Worm (Caenorhabditis elegans) whole organism, L2 larva: ENCODE results near the gene srlf-20.
"Not testable (repeated sequence)": the region's sequence is repeated elsewhere in the genome, so short reads cannot be mapped to it uniquely, and the experiment has no call there.

Experiments
- C34F6.9 ChIP-seq: fragments of 150-350 bp; optimal IDR thresholded peaks from 2 replicates; lab custom pipeline; 2014; ENCODE audit warnings: missing biosample characterization, missing genetic modification characterization
- F13H6.1 ChIP-seq: sonication (generic microtip); optimal IDR thresholded peaks from 2 replicates; lab custom pipeline; 2016; ENCODE audit warnings: missing genetic modification characterization, missing compliant biosample characterization
- R02D3.7 ChIP-seq: fragments of 150-350 bp; optimal IDR thresholded peaks from 2 replicates; lab custom pipeline; 2014; ENCODE audit warnings: missing biosample characterization, missing genetic modification characterization
- Y55F3AM.14 ChIP-seq: fragments of 200-800 bp; sonication (Bioruptor generic); optimal IDR thresholded peaks from 2 replicates; lab custom pipeline; 2018; ENCODE audit warnings: mild to moderate bottlenecking, missing genetic modification characterization, missing compliant biosample characterization
- ZK546.5 ChIP-seq: sonication (generic microtip); optimal IDR thresholded peaks from 2 replicates; lab custom pipeline; 2017; ENCODE audit warnings: missing biosample characterization, missing genetic modification characterization
- alr-1 ChIP-seq: fragments of 150-350 bp; optimal IDR thresholded peaks from 2 replicates; lab custom pipeline; 2014; ENCODE audit warnings: missing biosample characterization, missing genetic modification characterization
- aly-2 ChIP-seq: fragments of 150-350 bp; optimal IDR thresholded peaks from 2 replicates; lab custom pipeline; 2014; ENCODE audit warnings: missing biosample characterization, missing genetic modification characterization
- blmp-1 ChIP-seq: sonication (generic microtip); optimal IDR thresholded peaks from 2 replicates; lab custom pipeline; 2017; ENCODE audit warnings: missing genetic modification characterization, mild to moderate bottlenecking, missing compliant biosample characterization, antibody characterized with exemption, moderate library complexity; ENCODE audit not compliant: insufficient read depth
- ceh-16 ChIP-seq: fragments of 150-350 bp; optimal IDR thresholded peaks from 2 replicates; lab custom pipeline; 2014; ENCODE audit warnings: missing biosample characterization, missing genetic modification characterization
- ceh-82 ChIP-seq: fragments of 150-350 bp; optimal IDR thresholded peaks from 2 replicates; lab custom pipeline; 2014; ENCODE audit warnings: missing biosample characterization, missing genetic modification characterization
- dmd-4 ChIP-seq: sonication (generic microtip); optimal IDR thresholded peaks from 2 replicates; lab custom pipeline; 2017; ENCODE audit warnings: missing biosample characterization, missing genetic modification characterization
- elt-1 ChIP-seq: fragments of 150-350 bp; optimal IDR thresholded peaks from 2 replicates; lab custom pipeline; 2014; ENCODE audit warnings: missing biosample characterization, missing genetic modification characterization
- elt-3 ChIP-seq: sonication (generic microtip); optimal IDR thresholded peaks from 2 replicates; lab custom pipeline; 2017; ENCODE audit warnings: missing biosample characterization, missing genetic modification characterization
- gmeb-1 ChIP-seq: fragments of 150-350 bp; optimal IDR thresholded peaks from 2 replicates; lab custom pipeline; 2014; ENCODE audit warnings: missing biosample characterization, missing genetic modification characterization
- lin-11 ChIP-seq: fragments of 150-350 bp; sonication (generic microtip); optimal IDR thresholded peaks from 2 replicates; lab custom pipeline; 2014; ENCODE audit warnings: missing biosample characterization, missing genetic modification characterization, inconsistent platforms, mixed read lengths
- lin-13 ChIP-seq: fragments of 150-350 bp; optimal IDR thresholded peaks from 2 replicates; lab custom pipeline; 2014; ENCODE audit warnings: missing biosample characterization, missing genetic modification reagents, missing genetic modification characterization
- lin-39 ChIP-seq: fragments of 150-350 bp; optimal IDR thresholded peaks from 2 replicates; lab custom pipeline; 2014; ENCODE audit warnings: missing biosample characterization, missing genetic modification reagents, missing genetic modification characterization
- mbf-1 ChIP-seq: sonication (generic microtip); optimal IDR thresholded peaks from 2 replicates; lab custom pipeline; 2017; ENCODE audit warnings: missing biosample characterization, missing genetic modification characterization
- mdl-1 ChIP-seq, 2 experiments: fragments of 150-350 bp in 1 of 2; sonication (generic microtip) in 1 of 2; optimal IDR thresholded peaks; 2 replicates each; lab custom pipeline; 2017; ENCODE audit warnings: missing biosample characterization in 2 of 2, missing genetic modification characterization in 2 of 2
- nhr-129 ChIP-seq: fragments of 150-350 bp; optimal IDR thresholded peaks from 2 replicates; lab custom pipeline; 2014; ENCODE audit warnings: missing biosample characterization, missing genetic modification characterization
- nhr-23 ChIP-seq: fragments of 150-350 bp; optimal IDR thresholded peaks from 2 replicates; lab custom pipeline; 2014; ENCODE audit warnings: missing biosample characterization, missing genetic modification reagents, missing genetic modification characterization
- nhr-77 ChIP-seq: fragments of 150-350 bp; optimal IDR thresholded peaks from 2 replicates; lab custom pipeline; 2014; ENCODE audit warnings: missing biosample characterization, missing genetic modification characterization
- peb-1 ChIP-seq: fragments of 150-350 bp; optimal IDR thresholded peaks from 2 replicates; lab custom pipeline; 2014; ENCODE audit warnings: missing biosample characterization, missing genetic modification characterization
- sem-4 ChIP-seq: fragments of 150-350 bp; optimal IDR thresholded peaks from 2 replicates; lab custom pipeline; 2014; ENCODE audit warnings: missing biosample characterization, missing genetic modification reagents, missing genetic modification characterization
- snpc-4 ChIP-seq: fragments of 150-350 bp; optimal IDR thresholded peaks from 2 replicates; lab custom pipeline; 2014; ENCODE audit warnings: missing biosample characterization, missing genetic modification characterization
- unc-62 ChIP-seq: fragments of 150-350 bp; optimal IDR thresholded peaks from 2 replicates; lab custom pipeline; 2014; ENCODE audit warnings: missing biosample characterization, missing genetic modification reagents, missing genetic modification characterization
- zag-1 ChIP-seq: fragments of 150-350 bp; optimal IDR thresholded peaks from 2 replicates; lab custom pipeline; 2014; ENCODE audit warnings: missing biosample characterization, missing genetic modification characterization
- ztf-1 ChIP-seq: fragments of 200-800 bp; sonication (Bioruptor generic); conservative IDR thresholded peaks from 2 replicates; pipeline ENCODE4 v1.3.6; 2022; ENCODE audit warnings: missing genetic modification characterization, missing compliant biosample characterization
- ztf-11 ChIP-seq: sonication (generic microtip); optimal IDR thresholded peaks from 2 replicates; lab custom pipeline; 2017; ENCODE audit warnings: missing biosample characterization, missing genetic modification characterization

The srlf-20 gene

ce11 chrV:875945-876344, 17.8 kb upstream of the srlf-20 start, which contains the start of gene T02B11.9:
TSS of gene T02B11.9 (plus strand) at chrV:876245.
- no peak for TF ChIP-seq R02D3.7 (tag; lab: Kevin White, UChicago)
- no peak for TF ChIP-seq ztf-11
- TF ChIP-seq elt-3: no peak
- TF ChIP-seq blmp-1: no peak
- no peak for TF ChIP-seq lin-39 (tag; lab: Kevin White, UChicago)
- no peak for TF ChIP-seq aly-2 (tag; lab: Kevin White, UChicago)
- no peak for TF ChIP-seq F13H6.1 (tag; lab: Kevin White, UChicago)

ce11 chrV:878567-878966, 15.2 kb upstream of the srlf-20 start, which contains the start of gene T02B11.8:
TSS of gene T02B11.8 (minus strand) at chrV:878667.
- TF ChIP-seq Y55F3AM.14 (GFP tag; lab: Kevin White, UChicago) (no peak), C34F6.9 (tag; lab: Kevin White, UChicago) (no peak), ZK546.5 (no peak), lin-11 (tag; lab: Kevin White, UChicago) (no peak), gmeb-1 (tag; lab: Kevin White, UChicago) (no peak), elt-1 (tag; lab: Kevin White, UChicago) (no peak), elt-3 (no peak), snpc-4 (no peak), ztf-1 (GFP tag; lab: Robert Waterston, UW) (no peak), blmp-1 (no peak), R02D3.7 (tag; lab: Kevin White, UChicago) (no peak)

ce11 chrV:879171-879570, 14.6 kb upstream of the srlf-20 start, which contains the start of gene srg-53:
TSS of gene srg-53 (plus strand) at chrV:879471.
- TF ChIP-seq ztf-1 (GFP tag; lab: Robert Waterston, UW) (no peak), gmeb-1 (tag; lab: Kevin White, UChicago) (no peak)

- TF ChIP-seq gmeb-1 (tag; lab: Kevin White, UChicago) (no peak), ceh-16 (tag; lab: Kevin White, UChicago) (no peak), peb-1 (tag; lab: Kevin White, UChicago) (no peak), ztf-1 (GFP tag; lab: Robert Waterston, UW) (no peak), zag-1 (tag; lab: Kevin White, UChicago) (no peak), mdl-1 (tag; optimal IDR thresholded peaks at IDR 0.05; lab: Kevin White, UChicago) (no peak), sem-4 (no peak), blmp-1 (no peak)
Measured at ce11 chrV:884324-884723, 9.4 kb upstream of the srlf-20 start, which contains the start of gene srj-38. TSS of gene srj-38 (minus strand) at chrV:884424.

- no peak for TF ChIP-seq nhr-77 (tag; lab: Kevin White, UChicago)
- no peak for TF ChIP-seq lin-39 (tag; lab: Kevin White, UChicago)
- TF ChIP-seq Y55F3AM.14 (GFP tag; lab: Kevin White, UChicago): no peak
- TF ChIP-seq mdl-1 (tag; optimal IDR thresholded peaks at IDR 0.05; lab: Kevin White, UChicago): no peak
- no peak for TF ChIP-seq lin-11 (tag; lab: Kevin White, UChicago)
- no peak for TF ChIP-seq C34F6.9 (tag; lab: Kevin White, UChicago)
- TF ChIP-seq R02D3.7 (tag; lab: Kevin White, UChicago): no peak
- TF ChIP-seq ztf-1 (GFP tag; lab: Robert Waterston, UW): no peak
- no peak for TF ChIP-seq lin-13
- no peak for TF ChIP-seq mbf-1 (tag; lab: Kevin White, UChicago)
Measured at ce11 chrV:889216-889615, 4.6 kb upstream of the srlf-20 start, which contains the start of gene T02B11.6. TSS of gene T02B11.6 (minus strand) at chrV:889316.

ce11 chrV:890423-890822, 3.3 kb upstream of the srlf-20 start, which contains the start of gene srlf-21:
TSS of gene srlf-21 (minus strand) at chrV:890523.
- TF ChIP-seq ceh-82 (tag; lab: Kevin White, UChicago) (no peak), F13H6.1 (tag; lab: Kevin White, UChicago) (no peak), blmp-1 (no peak), dmd-4 (tag; lab: Kevin White, UChicago) (no peak), C34F6.9 (tag; lab: Kevin White, UChicago) (no peak), zag-1 (tag; lab: Kevin White, UChicago) (no peak), nhr-129 (tag; lab: Kevin White, UChicago) (no peak), alr-1 (tag; lab: Kevin White, UChicago) (no peak), snpc-4 (no peak)

- TF ChIP-seq unc-62; blmp-1; nhr-23 (tag; lab: Kevin White, UChicago): not testable (repeated sequence)
Measured at ce11 chrV:890835-891234, 2.9 kb upstream of the srlf-20 start, which contains the start of gene srlf-22. TSS of gene srlf-22 (plus strand) at chrV:891135.
